Worm (Caenorhabditis elegans): Measurements from ENCODE around the gene B0491.6.

The B0491.6 gene

ce11 chrII:11376598-11377108 is 28.5 kb upstream of the B0491.6 start (continued):
- TF ChIP-seq aptf-3 (GFP tag; IDR thresholded peaks at IDR 0.05) (no peak), F55B11.4 (tag; optimal IDR thresholded peaks at IDR 0.05; ENCODE audit: borderline replicate concordance, insufficient read depth) (no peak), ekl-4 (GFP tag; IDR thresholded peaks at IDR 0.05) (peak; percentile 94), hmg-1.2 (GFP tag; IDR thresholded peaks at IDR 0.05) (peak; percentile 85), hlh-12 (tag; optimal IDR thresholded peaks at IDR 0.05) (no peak), aptf-2 (GFP tag; conservative IDR thresholded peaks at IDR 0.05) (no peak), madf-8 (GFP tag; conservative IDR thresholded peaks at IDR 0.05) (peak; percentile 75), nfya-1 (tag; optimal IDR thresholded peaks at IDR 0.05; ENCODE audit: borderline replicate concordance, insufficient read depth) (no peak), Y79H2A.3 (GFP tag; conservative IDR thresholded peaks at IDR 0.05) (peak; percentile 83), lin-35 (GFP tag; optimal IDR thresholded peaks at IDR 0.05) (peak in 1 of 3 experiments; percentile 51), zim-3 (tag; optimal IDR thresholded peaks at IDR 0.05) (peak; percentile 71), F37B4.10 (GFP tag; IDR thresholded peaks at IDR 0.05) (0 out of 2 replicates have a peak, but pooled peaks have one; percentile 19), B0336.3 (GFP tag; IDR thresholded peaks at IDR 0.05) (peak; percentile 98), egl-18 (GFP tag; IDR thresholded peaks at IDR 0.05) (no peak), F57A8.1 (GFP tag; optimal IDR thresholded peaks at IDR 0.05) (no peak), snpc-3.4 (tag; optimal IDR thresholded peaks at IDR 0.05) (peak; percentile 88), hsf-1 (GFP tag; IDR thresholded peaks at IDR 0.05) (peak; percentile 76), ceh-27 (GFP tag; optimal IDR thresholded peaks at IDR 0.05) (peak; percentile 57), efl-1 (GFP tag; optimal IDR thresholded peaks at IDR 0.05) (peak; percentile 58), ceh-79 (tag; optimal IDR thresholded peaks at IDR 0.05) (peak; percentile 60), F49E8.2 (tag; optimal IDR thresholded peaks at IDR 0.05; ENCODE audit: insufficient read depth) (peak; percentile 96), ceh-40 (GFP tag; IDR thresholded peaks at IDR 0.05) (0 out of 2 replicates have a peak, but pooled peaks have one; percentile 36), D2030.7 (GFP tag; IDR thresholded peaks at IDR 0.05) (peak; percentile 98), F22D6.2 (tag; optimal IDR thresholded peaks at IDR 0.05) (no peak), cebp-1 (GFP tag; IDR thresholded peaks at IDR 0.05) (no peak), cebp-1 (tag; optimal IDR thresholded peaks at IDR 0.05) (peak; percentile 69), athp-1 (tag; optimal IDR thresholded peaks at IDR 0.05) (peak; percentile 84), sptf-2 (GFP tag; optimal IDR thresholded peaks at IDR 0.05) (peak; percentile 51), egrh-3 (GFP tag; IDR thresholded peaks at IDR 0.05) (peak; percentile 43; the same call in 1 of the 2 replicates), tlf-1 (GFP tag; optimal IDR thresholded peaks at IDR 0.05) (peak; percentile 87), K11D2.4 (GFP tag; IDR thresholded peaks at IDR 0.05) (peak; percentile 73), ztf-6 (GFP tag; IDR thresholded peaks at IDR 0.05) (no peak), him-1 (tag; optimal IDR thresholded peaks at IDR 0.05) (peak; percentile 94), ztf-18 (tag; optimal IDR thresholded peaks at IDR 0.05) (peak; percentile 97), rec-8 (tag; optimal IDR thresholded peaks at IDR 0.05) (peak; percentile 46 to 81), Y53F4B.3 (GFP tag; IDR thresholded peaks at IDR 0.05) (peak; percentile 82), Y53G8AR.9 (GFP tag; conservative IDR thresholded peaks at IDR 0.05) (peak; percentile 80), K12H6.12 (tag; optimal IDR thresholded peaks at IDR 0.05) (no peak), Y95B8A.8 (GFP tag; IDR thresholded peaks at IDR 0.05) (peak; percentile 94)

ce11 chrII:11376026-11376425 is 27.9 kb upstream of the B0491.6 start:
- TF ChIP-seq nhr-90 (tag; optimal IDR thresholded peaks at IDR 0.05) (no peak), ceh-40 (GFP tag; IDR thresholded peaks at IDR 0.05) (no peak), ztf-25 (GFP tag; IDR thresholded peaks at IDR 0.05) (no peak), F10E7.11 (tag; optimal IDR thresholded peaks at IDR 0.05) (no peak), C06A6.2 (GFP tag; conservative IDR thresholded peaks at IDR 0.05) (no peak), fkh-3 (tag; optimal IDR thresholded peaks at IDR 0.05) (no peak), attf-5 (GFP tag; optimal IDR thresholded peaks at IDR 0.05) (no peak), B0035.1 (tag; optimal IDR thresholded peaks at IDR 0.05) (no peak), akir-1 (GFP tag; optimal IDR thresholded peaks at IDR 0.05) (no peak), T07F8.4 (tag; optimal IDR thresholded peaks at IDR 0.05) (no peak), F23B12.7 (tag; optimal IDR thresholded peaks at IDR 0.05; ENCODE audit: insufficient read depth) (no peak), attf-3 (GFP tag; conservative IDR thresholded peaks at IDR 0.05) (no peak), rec-8 (tag; optimal IDR thresholded peaks at IDR 0.05) (no peak)

Measured in whole organism, young adult.